Worm (Caenorhabditis elegans): ENCODE results near the gene svop-1.

svop-1 gene

ce11 chrIII:8922061-8922460 is 36.8 kb upstream of the svop-1 start:
- TF ChIP-seq ama-1 (optimal IDR thresholded peaks at IDR 0.05) (no peak), pes-1 (GFP tag; IDR thresholded peaks at IDR 0.05) (no peak), ceh-13 (GFP tag; optimal IDR thresholded peaks at IDR 0.05) (no peak), tra-4 (tag; optimal IDR thresholded peaks at IDR 0.05) (no peak), ceh-36 (tag; optimal IDR thresholded peaks at IDR 0.05) (no peak)

DNA sequence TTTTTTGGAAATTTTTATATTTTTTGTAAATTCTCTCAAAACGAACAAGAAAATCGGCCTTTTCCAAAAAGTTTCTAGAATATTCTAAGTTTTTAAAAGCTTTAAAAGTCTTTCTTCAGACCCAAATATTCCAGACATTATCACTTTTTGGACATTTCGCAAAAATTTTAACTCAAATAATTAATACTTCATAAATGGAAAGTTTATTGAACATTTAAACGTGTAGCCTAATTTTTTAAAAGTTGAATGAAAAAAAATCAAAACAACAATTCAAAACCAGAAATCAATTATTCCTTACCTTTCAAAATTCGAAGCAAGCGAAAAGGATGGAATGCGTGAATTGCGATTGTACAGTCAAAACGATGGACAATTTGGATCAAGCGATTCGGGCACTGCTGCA is 34.5 kb upstream of the svop-1 start, which contains the start of gene ZK637.15:
TSS of gene ZK637.15 (plus strand) at position 301 of the 400 bp plus-strand sequence.
- TF ChIP-seq ama-1 (optimal IDR thresholded peaks at IDR 0.05) (no peak), hmbx-1 (tag; optimal IDR thresholded peaks at IDR 0.05) (no peak), sea-1 (GFP tag; conservative IDR thresholded peaks at IDR 0.05) (no peak), hnd-1 (tag; optimal IDR thresholded peaks at IDR 0.05) (no peak), ceh-13 (GFP tag; optimal IDR thresholded peaks at IDR 0.05) (no peak), scrt-1 (GFP tag; IDR thresholded peaks at IDR 0.05) (no peak), hmg-4 (GFP tag; optimal IDR thresholded peaks at IDR 0.05) (no peak), flt-1 (GFP tag; IDR thresholded peaks at IDR 0.05) (no peak)

- TF ChIP-seq tra-4 (tag; optimal IDR thresholded peaks at IDR 0.05) (no peak), tbx-11 (GFP tag; IDR thresholded peaks at IDR 0.05) (no peak), ama-1 (optimal IDR thresholded peaks at IDR 0.05) (no peak), hmg-4 (GFP tag; optimal IDR thresholded peaks at IDR 0.05) (no peak), B0310.2 (tag; optimal IDR thresholded peaks at IDR 0.05) (no peak), ets-7 (tag; optimal IDR thresholded peaks at IDR 0.05) (no peak), ceh-36 (tag; optimal IDR thresholded peaks at IDR 0.05) (no peak), tbx-37 (GFP tag; conservative IDR thresholded peaks at IDR 0.05) (no peak), scrt-1 (GFP tag; IDR thresholded peaks at IDR 0.05) (no peak), aly-1 (tag; optimal IDR thresholded peaks at IDR 0.05) (no peak), F13C5.2 (tag; optimal IDR thresholded peaks at IDR 0.05) (no peak), flt-1 (GFP tag; IDR thresholded peaks at IDR 0.05) (no peak), pes-1 (GFP tag; IDR thresholded peaks at IDR 0.05) (no peak), hmbx-1 (tag; optimal IDR thresholded peaks at IDR 0.05) (no peak), sea-1 (GFP tag; conservative IDR thresholded peaks at IDR 0.05) (no peak)
Measured at ce11 chrIII:8917879-8918381, 32.6 kb upstream of the svop-1 start, which contains the start of gene cdc-25.3. TSS of gene cdc-25.3 (minus strand) at chrIII:8917929.

- TF ChIP-seq tbx-37 (GFP tag; conservative IDR thresholded peaks at IDR 0.05) (no peak), B0310.2 (tag; optimal IDR thresholded peaks at IDR 0.05) (no peak), ama-1 (optimal IDR thresholded peaks at IDR 0.05) (no peak), ceh-13 (GFP tag; optimal IDR thresholded peaks at IDR 0.05) (no peak), tbx-11 (GFP tag; IDR thresholded peaks at IDR 0.05) (no peak), hmg-4 (GFP tag; optimal IDR thresholded peaks at IDR 0.05) (no peak), ceh-36 (tag; optimal IDR thresholded peaks at IDR 0.05) (no peak), F13C5.2 (tag; optimal IDR thresholded peaks at IDR 0.05) (no peak), hmbx-1 (tag; optimal IDR thresholded peaks at IDR 0.05) (no peak)
Measured at ce11 chrIII:8913469-8913868, 28.2 kb upstream of the svop-1 start, which contains the start of gene trxr-2. TSS of gene trxr-2 (plus strand) at chrIII:8913769.

DNA sequence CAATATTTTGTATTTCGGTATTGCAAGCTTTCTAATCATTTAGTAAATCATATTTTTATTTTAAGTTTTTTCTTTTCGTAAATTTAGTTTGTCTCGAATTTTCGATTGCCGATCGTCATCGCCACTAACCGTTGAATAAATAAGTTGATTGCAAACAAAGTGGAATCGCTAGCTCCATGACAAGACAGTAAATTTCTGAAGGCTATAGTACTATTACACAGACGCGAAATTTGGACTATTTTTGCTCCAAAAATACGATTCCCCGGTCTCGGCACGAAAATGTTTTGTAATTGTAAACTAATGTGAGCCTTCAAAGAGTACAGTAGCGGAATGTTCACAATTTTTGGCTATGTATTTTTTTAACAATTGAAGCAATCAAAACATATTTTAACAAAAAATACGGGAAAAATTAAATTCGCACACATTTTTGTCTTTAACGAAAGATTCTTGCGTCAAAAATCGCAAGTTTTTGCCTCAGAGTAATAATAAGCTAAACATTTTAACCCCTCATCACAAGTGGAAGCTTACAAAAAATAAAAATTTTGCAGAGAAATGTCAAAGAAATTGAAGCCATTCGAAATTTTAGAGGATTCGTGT is 26.4 kb upstream of the svop-1 start, which contains the start of gene tpk-1:
TSS of gene tpk-1 (plus strand) at position 547 of the 597 bp plus-strand sequence.
- TF ChIP-seq ama-1 (optimal IDR thresholded peaks at IDR 0.05) (no peak), tbx-37 (GFP tag; conservative IDR thresholded peaks at IDR 0.05) (no peak), ceh-36 (tag; optimal IDR thresholded peaks at IDR 0.05) (no peak), scrt-1 (GFP tag; IDR thresholded peaks at IDR 0.05) (no peak), flt-1 (GFP tag; IDR thresholded peaks at IDR 0.05) (no peak), hmbx-1 (tag; optimal IDR thresholded peaks at IDR 0.05) (no peak), B0310.2 (tag; optimal IDR thresholded peaks at IDR 0.05) (no peak), hmg-4 (GFP tag; optimal IDR thresholded peaks at IDR 0.05) (no peak), ets-7 (tag; optimal IDR thresholded peaks at IDR 0.05) (no peak), pes-1 (GFP tag; IDR thresholded peaks at IDR 0.05) (no peak), tbx-11 (GFP tag; IDR thresholded peaks at IDR 0.05) (no peak), F13C5.2 (tag; optimal IDR thresholded peaks at IDR 0.05) (no peak), hnd-1 (tag; optimal IDR thresholded peaks at IDR 0.05) (no peak), tra-4 (tag; optimal IDR thresholded peaks at IDR 0.05) (no peak), sea-1 (GFP tag; conservative IDR thresholded peaks at IDR 0.05) (no peak), aly-1 (tag; optimal IDR thresholded peaks at IDR 0.05) (no peak), ceh-13 (GFP tag; optimal IDR thresholded peaks at IDR 0.05) (no peak)

- no peak for TF ChIP-seq B0310.2 (tag; optimal IDR thresholded peaks at IDR 0.05)
- TF ChIP-seq hmbx-1 (tag; optimal IDR thresholded peaks at IDR 0.05): no peak
- TF ChIP-seq F13C5.2 (tag; optimal IDR thresholded peaks at IDR 0.05): no peak
- no peak for TF ChIP-seq tra-4 (tag; optimal IDR thresholded peaks at IDR 0.05)
- TF ChIP-seq scrt-1 (GFP tag; IDR thresholded peaks at IDR 0.05): no peak
- no peak for TF ChIP-seq tbx-37 (GFP tag; conservative IDR thresholded peaks at IDR 0.05)
- TF ChIP-seq aly-1 (tag; optimal IDR thresholded peaks at IDR 0.05): no peak
- TF ChIP-seq flt-1 (GFP tag; IDR thresholded peaks at IDR 0.05): no peak
- no peak for TF ChIP-seq ama-1 (optimal IDR thresholded peaks at IDR 0.05)
- no peak for TF ChIP-seq pes-1 (GFP tag; IDR thresholded peaks at IDR 0.05)
- TF ChIP-seq tbx-11 (GFP tag; IDR thresholded peaks at IDR 0.05): no peak
Measured at ce11 chrIII:8910139-8910538, 24.9 kb upstream of the svop-1 start.

- no peak for TF ChIP-seq tbx-37 (GFP tag; conservative IDR thresholded peaks at IDR 0.05)
- no peak for TF ChIP-seq sea-1 (GFP tag; conservative IDR thresholded peaks at IDR 0.05)
- no peak for TF ChIP-seq tra-4 (tag; optimal IDR thresholded peaks at IDR 0.05)
- TF ChIP-seq ets-7 (tag; optimal IDR thresholded peaks at IDR 0.05): no peak
Measured at ce11 chrIII:8904914-8905665, 19.8 kb upstream of the svop-1 start, which contains the start of gene unc-32. TSS of gene unc-32 (plus strand) at chrIII:8905615.
